Fruit fly (Drosophila melanogaster) whole organism, pupa: ENCODE measurements around the gene CG33771.

Experiments used
- CG10348 ChIP-seq: fragments of 200-800 bp; sonication (Bioruptor generic); IDR thresholded peaks from 2 replicates; pipeline ENCODE4 v1.3.6; 2022; ENCODE audit warnings: missing biosample characterization, missing genetic modification characterization
- CG12605 ChIP-seq: fragments of 200-800 bp; sonication (Bioruptor generic); IDR thresholded peaks from 2 replicates; pipeline ENCODE4 v1.3.6; 2022; ENCODE audit warnings: missing biosample characterization, missing genetic modification characterization
- CG13204 ChIP-seq: fragments of 200-800 bp; sonication (Bioruptor generic); optimal IDR thresholded peaks from 2 replicates; lab custom pipeline; 2018; ENCODE audit warnings: missing biosample characterization, mild to moderate bottlenecking, missing genetic modification characterization, moderate library complexity
- CG14655 ChIP-seq: fragments of 200-800 bp; sonication (Bioruptor generic); optimal IDR thresholded peaks from 3 replicates; lab custom pipeline; 2017; ENCODE audit warnings: mild to moderate bottlenecking, missing biosample characterization, missing genetic modification reagents, missing genetic modification characterization
- CG15710 ChIP-seq: fragments of 200-800 bp; sonication (Bioruptor generic); optimal IDR thresholded peaks from 2 replicates; lab custom pipeline; 2018; ENCODE audit warnings: missing biosample characterization, mild to moderate bottlenecking, missing genetic modification characterization, moderate library complexity
- CG17806 ChIP-seq: fragments of 200-800 bp; sonication (Bioruptor generic); optimal IDR thresholded peaks from 2 replicates; lab custom pipeline; 2018; ENCODE audit warnings: missing biosample characterization, mild to moderate bottlenecking, missing genetic modification characterization, moderate library complexity
- CG32121 ChIP-seq: fragments of 200-800 bp; sonication (Bioruptor generic); IDR thresholded peaks from 2 replicates; pipeline ENCODE4 v1.3.6; 2022; ENCODE audit warnings: missing biosample characterization, missing genetic modification characterization
- CG34367 ChIP-seq: fragments of 200-800 bp; sonication (Bioruptor generic); optimal IDR thresholded peaks from 2 replicates; lab custom pipeline; 2018; ENCODE audit warnings: missing biosample characterization, mild to moderate bottlenecking, missing genetic modification characterization
- CG4496 ChIP-seq: fragments of 200-800 bp; sonication (Bioruptor generic); IDR thresholded peaks from 3 replicates; pipeline ENCODE4 v1.3.6; 2022; ENCODE audit warnings: missing biosample characterization, missing genetic modification characterization
- CG8159 ChIP-seq: fragments of 200-800 bp; sonication (Bioruptor generic); optimal IDR thresholded peaks from 3 replicates; lab custom pipeline; 2018; ENCODE audit warnings: missing biosample characterization, mild to moderate bottlenecking, missing genetic modification characterization, moderate library complexity
- CG8301 ChIP-seq: fragments of 200-800 bp; sonication (Bioruptor generic); optimal IDR thresholded peaks from 2 replicates; lab custom pipeline; 2018; ENCODE audit warnings: missing biosample characterization, mild to moderate bottlenecking, missing genetic modification characterization
- CG9948 ChIP-seq: fragments of 200-800 bp; sonication (Bioruptor generic); optimal IDR thresholded peaks from 2 replicates; lab custom pipeline; 2018; ENCODE audit warnings: missing biosample characterization, mild to moderate bottlenecking, missing genetic modification characterization, moderate library complexity
- D1 ChIP-seq: fragments of 200-800 bp; sonication (Bioruptor generic); optimal IDR thresholded peaks from 2 replicates; lab custom pipeline; 2018; ENCODE audit warnings: missing biosample characterization, mild to moderate bottlenecking, missing genetic modification characterization, moderate library complexity
- EcR ChIP-seq: fragments of 200-800 bp; sonication (Bioruptor generic); optimal IDR thresholded peaks from 3 replicates; lab custom pipeline; 2019; ENCODE audit warnings: missing biosample characterization, missing genetic modification characterization, mild to moderate bottlenecking, moderate library complexity, missing genetic modification reagents
- Ets98B ChIP-seq: fragments of 200-800 bp; sonication (Bioruptor generic); IDR thresholded peaks from 2 replicates; pipeline ENCODE4 v1.3.6; 2022; ENCODE audit warnings: missing biosample characterization, missing genetic modification characterization
- Pif1A ChIP-seq: fragments of 200-800 bp; sonication (Bioruptor generic); optimal IDR thresholded peaks from 3 replicates; lab custom pipeline; 2016; ENCODE audit warnings: missing biosample characterization, missing genetic modification characterization
- Pif1B ChIP-seq: fragments of 200-800 bp; sonication (Bioruptor generic); optimal IDR thresholded peaks from 3 replicates; lab custom pipeline; 2016; ENCODE audit warnings: missing biosample characterization, missing genetic modification characterization
- Snoo ChIP-seq: fragments of 200-800 bp; sonication (Bioruptor generic); optimal IDR thresholded peaks from 3 replicates; lab custom pipeline; 2017; ENCODE audit warnings: missing biosample characterization, mild to moderate bottlenecking, missing genetic modification characterization, inconsistent platforms
- fd96Ca ChIP-seq: fragments of 200-800 bp; sonication (Bioruptor generic); IDR thresholded peaks from 3 replicates; pipeline ENCODE4 v1.3.6; 2022; ENCODE audit warnings: missing biosample characterization, missing genetic modification characterization
- gl ChIP-seq: fragments of 200-800 bp; sonication (Bioruptor generic); optimal IDR thresholded peaks from 2 replicates; lab custom pipeline; 2018; ENCODE audit warnings: missing biosample characterization, mild to moderate bottlenecking, missing genetic modification characterization
- rn ChIP-seq: fragments of 200-800 bp; sonication (Bioruptor generic); IDR thresholded peaks from 2 replicates; pipeline ENCODE4 v1.3.6; 2022; ENCODE audit warnings: missing biosample characterization, missing genetic modification characterization

The CG33771 gene

DNA sequence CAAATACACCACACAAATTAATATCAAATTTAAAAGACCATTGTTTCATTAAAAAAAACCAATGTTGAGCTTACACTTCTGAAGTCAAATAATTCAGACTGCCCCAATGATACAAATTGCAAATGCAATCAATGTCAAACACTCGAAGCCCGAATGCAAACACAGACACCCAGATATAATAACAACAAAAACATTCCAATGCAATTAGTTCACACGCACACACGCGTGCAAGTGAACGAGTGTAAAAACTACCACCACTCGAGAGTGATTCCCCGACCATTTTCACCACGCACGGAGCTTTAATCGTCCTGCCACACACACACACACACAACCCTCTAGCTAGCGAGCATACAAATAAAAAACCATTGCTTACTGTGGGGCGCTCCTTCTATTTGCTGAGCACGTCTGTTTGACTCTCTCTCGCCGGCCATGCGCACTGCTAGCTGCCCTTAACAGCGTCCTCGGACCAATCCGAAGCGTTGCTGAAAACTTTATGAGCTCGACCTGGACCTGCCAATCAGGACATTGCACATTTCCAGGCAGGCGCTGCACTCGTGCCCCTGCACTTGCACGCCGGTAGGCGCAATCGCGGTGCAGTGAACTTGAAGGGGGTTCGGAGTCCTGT, 6.8 kb upstream of the CG33771 start:
- TF ChIP-seq CG15710 (tag; lab: Kevin White, UChicago) = no peak
- TF ChIP-seq, all 21 proteins: peak for 0

DNA sequence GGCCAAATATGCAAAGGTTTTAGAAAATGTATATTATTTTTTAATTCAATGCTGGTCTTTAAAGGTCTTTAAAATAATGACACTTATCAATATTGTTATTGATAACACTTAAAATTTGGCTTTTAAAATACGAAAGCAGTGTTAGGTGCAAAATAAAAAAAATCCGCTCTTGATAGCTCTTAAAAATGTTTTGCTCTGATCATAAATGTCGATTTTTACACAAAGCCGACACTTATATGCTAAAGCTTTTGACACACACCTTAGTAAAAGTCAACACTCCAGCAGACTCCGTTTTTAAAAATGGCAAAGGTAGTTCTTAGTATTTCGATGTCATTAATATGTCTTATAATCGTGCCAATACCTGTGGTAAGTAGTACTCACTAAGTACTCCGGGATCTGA, 3.9 kb upstream of the CG33771 start, which contains the start of gene CG33766:
CG33766 (plus strand) TSS at position 301 of the 400 bp plus-strand sequence.
- no peak for TF ChIP-seq CG8301 (tag; lab: Kevin White, UChicago)
- TF ChIP-seq CG34367 (tag; lab: Kevin White, UChicago) = no peak
- no peak for TF ChIP-seq CG32121 (GFP tag; lab: Robert Waterston, UW)

DNA sequence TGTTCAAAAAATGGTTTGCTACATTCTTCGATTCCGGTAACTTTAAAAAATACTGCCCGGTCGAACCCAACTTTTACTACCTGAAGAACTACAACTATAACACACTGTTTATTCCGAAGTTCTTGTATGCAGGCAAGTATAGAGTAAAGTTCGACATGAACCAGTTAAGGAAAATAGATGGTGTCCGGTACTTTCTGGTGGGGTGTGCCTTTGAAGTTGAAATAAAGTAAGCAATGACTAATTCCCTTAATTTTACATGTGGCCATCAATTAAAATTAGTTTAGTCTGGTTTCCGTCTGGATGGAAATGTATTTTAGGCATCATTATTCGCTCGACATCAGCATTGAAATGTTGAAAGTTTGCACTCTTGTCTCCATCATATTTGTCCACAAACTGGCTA, 3.2 kb upstream of the CG33771 start, which contains the start of gene CG33767:
CG33767 (plus strand) TSS at position 301 of the 400 bp plus-strand sequence.
- no peak for TF ChIP-seq CG8159 (tag; lab: Kevin White, UChicago)
- TF ChIP-seq Ets98B (GFP tag; lab: Robert Waterston, UW) = no peak
- TF ChIP-seq CG4496 = no peak
- TF ChIP-seq CG13204 (GFP tag; lab: Kevin White, UChicago) = no peak
- TF ChIP-seq rn (GFP tag; lab: Robert Waterston, UW) = no peak

DNA sequence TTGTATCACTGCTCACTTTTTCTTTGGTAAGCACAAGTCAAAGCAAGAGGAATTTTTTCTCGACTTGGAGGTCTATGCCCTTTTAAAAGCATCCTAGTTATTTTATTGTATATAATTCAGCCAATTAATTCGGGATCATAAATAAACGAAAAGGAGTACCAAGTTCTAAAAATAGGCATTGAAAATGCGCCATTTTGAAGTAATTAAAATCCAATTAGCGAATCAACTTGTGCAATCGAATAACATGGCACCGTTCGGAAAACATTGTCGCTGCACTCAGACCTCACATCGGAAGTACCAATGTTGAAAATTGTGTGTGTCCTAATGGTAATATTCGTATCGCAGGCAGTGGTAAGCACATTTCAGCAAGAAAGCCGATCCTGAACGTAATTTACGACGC, 2.3 kb upstream of the CG33771 start, which contains the start of gene CG33768:
CG33768 (plus strand) TSS at position 301 of the 400 bp plus-strand sequence.
- TF ChIP-seq CG9948 (tag; lab: Kevin White, UChicago) (no peak), CG32121 (GFP tag; lab: Robert Waterston, UW) (no peak), CG4496 (no peak), Ets98B (GFP tag; lab: Robert Waterston, UW) (no peak), CG34367 (tag; lab: Kevin White, UChicago) (no peak), CG15710 (tag; lab: Kevin White, UChicago) (no peak), fd96Ca (no peak), CG8301 (tag; lab: Kevin White, UChicago) (no peak), Pif1A (no peak), CG17806 (tag; lab: Kevin White, UChicago) (no peak), D1 (tag; lab: Kevin White, UChicago) (no peak), gl (tag; lab: Kevin White, UChicago) (no peak)

dm6 chr3L:22647627-22648026, 1.6 kb upstream of the CG33771 start, which contains the start of gene CG33769:
CG33769 (plus strand) TSS chr3L:22647927.
- TF ChIP-seq Snoo (tag; lab: Kevin White, UChicago) = no peak
- TF ChIP-seq Pif1A = no peak
- TF ChIP-seq CG32121 (GFP tag; lab: Robert Waterston, UW) = no peak
- no peak for TF ChIP-seq D1 (tag; lab: Kevin White, UChicago)
- TF ChIP-seq CG8159 (tag; lab: Kevin White, UChicago) = no peak
- TF ChIP-seq CG4496 = no peak
- TF ChIP-seq CG12605 = no peak
- TF ChIP-seq CG13204 (GFP tag; lab: Kevin White, UChicago) = no peak
- TF ChIP-seq EcR = no peak
- TF ChIP-seq fd96Ca = no peak
- TF ChIP-seq CG10348 = no peak
- no peak for TF ChIP-seq Pif1B (GFP tag; lab: Kevin White, UChicago)
- TF ChIP-seq CG9948 (tag; lab: Kevin White, UChicago) = no peak
- TF ChIP-seq CG8301 (tag; lab: Kevin White, UChicago) = no peak
- TF ChIP-seq gl (tag; lab: Kevin White, UChicago) = no peak
- no peak for TF ChIP-seq CG34367 (tag; lab: Kevin White, UChicago)
- TF ChIP-seq Ets98B (GFP tag; lab: Robert Waterston, UW) = no peak
- TF ChIP-seq CG14655 (GFP tag; lab: Kevin White, UChicago) = no peak
- no peak for TF ChIP-seq rn (GFP tag; lab: Robert Waterston, UW)
- no peak for TF ChIP-seq CG17806 (tag; lab: Kevin White, UChicago)
- TF ChIP-seq, all 21 proteins: peak for 0

DNA sequence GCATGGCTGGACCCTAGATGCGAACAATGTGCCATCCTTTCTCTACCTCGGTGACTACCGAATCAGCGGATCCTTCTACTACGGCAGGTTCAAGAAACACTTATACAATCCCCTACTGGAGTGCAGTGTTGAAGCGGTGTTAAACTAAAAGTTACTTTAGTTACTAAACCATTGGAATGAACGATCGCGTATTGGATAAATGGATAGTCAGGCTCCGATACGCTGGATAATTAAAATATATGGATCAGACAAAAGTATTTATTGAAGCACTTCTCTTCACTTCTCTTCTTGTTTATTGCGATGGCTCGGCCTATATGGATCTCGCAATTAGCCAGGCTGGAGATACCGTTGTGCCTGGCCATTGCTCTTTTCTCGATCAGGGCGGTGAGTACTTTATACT, 824 bp upstream of the CG33771 start, which contains the start of gene CG33770:
CG33770 (plus strand) TSS at position 301 of the 400 bp plus-strand sequence.
- no peak for TF ChIP-seq rn (GFP tag; lab: Robert Waterston, UW)
- TF ChIP-seq fd96Ca = no peak
- no peak for TF ChIP-seq CG14655 (GFP tag; lab: Kevin White, UChicago)
- no peak for TF ChIP-seq Pif1B (GFP tag; lab: Kevin White, UChicago)
- no peak for TF ChIP-seq D1 (tag; lab: Kevin White, UChicago)
- no peak for TF ChIP-seq CG15710 (tag; lab: Kevin White, UChicago)
- no peak for TF ChIP-seq Ets98B (GFP tag; lab: Robert Waterston, UW)
- no peak for TF ChIP-seq CG32121 (GFP tag; lab: Robert Waterston, UW)
- TF ChIP-seq EcR = no peak
- TF ChIP-seq CG9948 (tag; lab: Kevin White, UChicago) = no peak
- TF ChIP-seq CG34367 (tag; lab: Kevin White, UChicago) = no peak
- no peak for TF ChIP-seq Pif1A

DNA sequence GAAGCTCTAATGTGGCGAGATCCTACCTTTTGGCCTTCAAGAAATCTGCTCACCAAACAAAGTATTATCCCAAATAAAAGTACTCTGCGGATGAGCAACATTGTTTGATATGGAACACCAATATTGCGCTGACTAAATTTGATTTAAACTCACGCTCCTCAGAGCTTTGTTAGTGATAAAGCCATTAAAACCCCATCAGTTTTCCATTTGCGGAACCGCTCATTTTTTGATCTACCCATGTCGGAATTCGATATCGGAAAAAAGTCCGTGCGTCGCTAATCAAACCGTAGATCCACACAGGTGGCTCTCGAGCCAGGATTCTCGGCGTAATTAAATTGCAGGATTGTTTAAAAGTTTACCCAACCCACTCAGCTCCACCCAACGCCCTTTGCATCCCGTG, 3.2 kb downstream of the CG33771 start, which contains the start of gene CG33772:
CG33772 (minus strand) TSS at position 101 of the 400 bp plus-strand sequence.
- TF ChIP-seq rn (GFP tag; lab: Robert Waterston, UW) (no peak), fd96Ca (no peak), Pif1B (GFP tag; lab: Kevin White, UChicago) (no peak), CG13204 (GFP tag; lab: Kevin White, UChicago) (no peak), CG14655 (GFP tag; lab: Kevin White, UChicago) (no peak), CG8301 (tag; lab: Kevin White, UChicago) (no peak), CG17806 (tag; lab: Kevin White, UChicago) (no peak), CG34367 (tag; lab: Kevin White, UChicago) (no peak), Pif1A (no peak), CG32121 (GFP tag; lab: Robert Waterston, UW) (no peak)
